Fruit fly (Drosophila melanogaster): ENCODE measurements around the gene sle.

The sle gene

DNA sequence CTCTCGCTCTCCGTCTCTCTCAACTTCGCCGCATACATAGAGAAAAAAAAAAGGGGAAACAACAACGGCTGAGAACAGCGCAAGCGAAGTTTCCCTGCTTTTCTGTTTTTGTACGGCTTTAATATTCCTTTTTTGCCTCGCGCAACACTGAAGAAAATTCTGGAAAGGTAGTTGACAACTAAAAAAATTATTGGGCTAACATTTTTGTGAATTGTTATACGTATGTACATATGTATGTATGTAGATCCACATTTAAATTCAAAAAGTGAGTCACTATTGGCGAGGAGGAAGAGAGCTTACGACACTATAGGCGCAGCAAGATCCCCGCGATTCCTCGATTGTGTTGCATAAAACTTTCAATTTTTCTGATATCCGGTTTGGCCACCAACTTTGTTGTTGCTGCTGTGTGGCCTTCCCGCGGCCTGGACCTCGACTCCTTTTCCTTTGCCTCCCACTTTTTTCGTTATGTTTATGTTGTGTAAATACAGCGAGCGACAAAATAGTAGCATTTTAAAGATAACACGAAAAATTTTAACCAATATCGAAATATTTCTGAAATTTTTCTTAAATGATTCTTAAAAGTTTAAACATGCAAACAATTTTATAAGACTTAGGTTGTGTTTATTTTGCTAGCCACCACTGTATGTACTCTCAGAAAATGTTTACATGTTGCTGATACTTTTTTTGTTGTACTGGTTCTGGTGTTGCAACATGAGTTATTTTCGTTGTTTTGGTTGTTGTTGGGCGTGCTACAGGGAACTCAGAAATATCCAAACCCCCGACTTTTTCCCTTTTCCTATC lies 23.8 kb downstream of the sle start:
- no peak for TF ChIP-seq noc (tag; optimal IDR thresholded peaks at IDR 0.05)

- TF ChIP-seq noc (tag; optimal IDR thresholded peaks at IDR 0.05): no peak
Observed at dm6 chr3R:10357364-10357676, 24.4 kb downstream of the sle start.

- no peak for TF ChIP-seq noc (tag; optimal IDR thresholded peaks at IDR 0.05)
Observed at dm6 chr3R:10364287-10364686, 31.4 kb downstream of the sle start.

DNA sequence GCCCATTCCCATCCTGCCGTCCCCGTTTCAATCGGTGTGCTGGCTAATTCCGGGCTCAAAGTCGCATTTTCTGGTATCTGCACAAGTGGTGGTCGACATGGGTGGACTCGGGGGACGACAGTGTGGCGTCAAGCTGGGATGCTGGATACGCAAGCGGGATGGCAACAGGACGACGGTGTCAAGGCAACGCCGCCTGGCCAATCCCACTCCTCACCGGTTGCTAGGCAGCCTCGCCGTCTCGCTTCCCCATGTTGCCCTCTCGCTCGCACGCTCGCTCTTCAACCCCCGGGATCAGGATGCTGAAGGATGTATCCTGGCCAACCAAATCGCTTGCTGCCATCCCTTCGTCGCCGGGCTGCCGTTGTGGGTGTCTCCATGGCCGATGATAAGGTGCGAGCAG lies 35.3 kb downstream of the sle start:
- no peak for TF ChIP-seq noc (tag; optimal IDR thresholded peaks at IDR 0.05)

dm6 chr3R:10369799-10370198 lies 36.9 kb downstream of the sle start:
- no peak for TF ChIP-seq noc (tag; optimal IDR thresholded peaks at IDR 0.05)

- no peak for TF ChIP-seq noc (tag; optimal IDR thresholded peaks at IDR 0.05)
Observed at dm6 chr3R:10370495-10370894, 37.6 kb downstream of the sle start.

DNA sequence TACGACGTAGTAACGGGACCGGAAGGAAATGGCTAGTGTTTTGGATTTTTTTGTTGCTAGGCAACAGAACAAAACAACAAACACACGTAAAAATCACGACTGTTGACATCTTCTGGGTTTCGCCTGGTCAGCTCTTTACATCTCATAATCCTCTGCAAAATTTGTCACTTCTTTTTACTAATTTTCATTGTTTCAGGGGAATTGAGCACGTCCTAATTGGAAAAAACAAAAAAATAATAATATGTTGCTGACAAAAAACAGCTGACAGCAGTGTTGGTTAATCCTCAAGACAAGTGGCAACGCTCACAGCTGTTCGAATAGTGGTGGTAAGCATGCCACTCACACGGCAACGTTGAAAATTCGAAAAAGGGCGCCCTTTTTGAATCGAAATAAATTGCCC lies 44.9 kb downstream of the sle start, which contains the start of gene Rfx:
TSS of gene Rfx (minus strand) at position 220 of the 400 bp plus-strand sequence.
- peak; percentile 59 for TF ChIP-seq noc (tag; optimal IDR thresholded peaks at IDR 0.05)

dm6 chr3R:10378989-10379388 lies 46.1 kb downstream of the sle start:
- no peak for TF ChIP-seq noc (tag; optimal IDR thresholded peaks at IDR 0.05)

DNA sequence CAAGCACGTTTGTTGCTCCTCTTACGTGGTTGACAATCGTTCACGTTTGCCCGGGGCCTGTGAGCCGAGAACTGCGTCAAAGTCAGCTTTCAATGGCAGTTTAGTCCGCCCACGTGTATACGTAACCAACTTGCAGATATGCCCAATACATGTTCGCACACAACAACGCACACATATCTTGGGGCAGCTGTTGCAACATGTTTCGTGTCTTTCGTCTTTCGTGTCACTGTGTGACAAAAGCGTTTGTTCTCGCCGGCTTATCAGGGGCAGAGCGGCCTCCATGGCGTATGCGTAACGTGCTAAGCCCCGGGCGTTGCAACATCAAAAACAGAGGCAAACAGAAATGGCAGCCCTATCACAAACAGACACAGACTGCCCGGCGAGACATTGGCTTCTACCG lies 46.5 kb downstream of the sle start:
- TF ChIP-seq noc (tag; optimal IDR thresholded peaks at IDR 0.05): no peak

DNA sequence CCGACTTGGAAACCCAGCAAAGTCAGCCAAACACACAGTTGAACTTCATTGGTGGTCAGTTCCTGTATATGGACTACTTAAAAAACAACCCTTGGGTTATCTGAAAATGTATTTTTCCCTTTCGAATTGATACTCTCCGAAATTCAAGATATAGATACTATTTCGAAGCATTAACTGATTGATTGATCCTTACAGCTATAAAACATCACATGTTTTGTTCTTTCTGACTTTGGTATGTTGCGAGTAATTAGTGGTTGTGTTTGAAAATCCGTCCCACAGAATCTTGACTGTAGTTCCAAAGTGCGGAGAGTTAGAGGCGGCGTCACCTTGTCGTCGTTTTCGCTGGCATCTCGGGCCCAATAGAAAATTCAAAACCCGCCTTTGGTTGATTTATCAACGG lies 47.1 kb downstream of the sle start:
- peak; percentile 39 for TF ChIP-seq noc (tag; optimal IDR thresholded peaks at IDR 0.05)

Measured in whole organism, larva.